Fruit fly (Drosophila melanogaster) ovary, adult (tissue): Measurements from ENCODE around the gene Ude.

Source experiments
- CG17801 ChIP-seq: fragments of 200-800 bp; optimal IDR thresholded peaks from 2 replicates; lab custom pipeline; 2019; ENCODE audit warnings: missing biosample characterization, mild to moderate bottlenecking, missing genetic modification characterization, moderate library complexity; ENCODE audit not compliant: partially characterized antibody

Ude gene

DNA sequence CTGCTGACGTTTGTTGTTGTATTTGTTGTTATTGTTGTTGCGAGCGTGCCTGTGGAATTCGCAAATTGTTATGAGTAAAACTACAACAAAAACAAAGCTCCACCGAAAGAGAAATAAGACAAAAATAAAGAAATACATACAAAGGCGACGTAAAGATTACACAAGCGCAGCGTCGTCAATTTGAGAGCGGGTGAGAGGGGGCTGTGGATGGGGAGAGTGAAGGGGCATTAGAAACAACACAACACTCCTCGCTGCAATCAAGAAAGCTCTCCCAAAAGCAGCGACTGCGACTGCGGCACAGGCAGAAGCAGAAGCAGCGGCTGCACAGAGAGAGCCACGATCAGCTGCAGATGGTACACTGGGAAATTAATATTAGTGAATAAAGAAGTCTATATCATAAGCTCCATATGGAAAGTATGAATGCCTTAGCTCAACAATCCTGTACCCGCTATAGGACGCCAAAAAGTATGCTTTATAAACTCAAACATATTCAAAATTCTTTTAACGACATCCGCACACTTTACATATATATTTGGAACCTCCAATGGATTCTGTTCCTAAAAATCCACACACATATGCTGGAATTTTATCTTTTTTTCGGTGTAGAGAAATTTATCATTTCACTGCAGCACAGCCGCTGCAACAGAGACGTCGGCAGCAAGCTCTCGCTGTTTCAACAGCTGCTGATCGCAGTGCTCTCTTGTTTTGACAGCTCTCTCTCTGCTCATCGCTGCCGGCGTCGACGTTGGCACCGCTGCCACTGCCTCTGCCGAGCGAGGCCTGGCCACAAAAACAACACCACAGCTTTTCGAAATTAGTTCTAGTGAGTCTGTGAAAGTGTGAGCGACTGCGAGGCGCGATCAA lies 30.7 kb downstream of the Ude start, which contains the start of gene CG13631:
CG13631 (plus strand) TSS at position 814 of the 864 bp plus-strand sequence.
- peak; percentile 90 for TF ChIP-seq CG17801 (GFP tag; lab: Kevin White, UChicago)

DNA sequence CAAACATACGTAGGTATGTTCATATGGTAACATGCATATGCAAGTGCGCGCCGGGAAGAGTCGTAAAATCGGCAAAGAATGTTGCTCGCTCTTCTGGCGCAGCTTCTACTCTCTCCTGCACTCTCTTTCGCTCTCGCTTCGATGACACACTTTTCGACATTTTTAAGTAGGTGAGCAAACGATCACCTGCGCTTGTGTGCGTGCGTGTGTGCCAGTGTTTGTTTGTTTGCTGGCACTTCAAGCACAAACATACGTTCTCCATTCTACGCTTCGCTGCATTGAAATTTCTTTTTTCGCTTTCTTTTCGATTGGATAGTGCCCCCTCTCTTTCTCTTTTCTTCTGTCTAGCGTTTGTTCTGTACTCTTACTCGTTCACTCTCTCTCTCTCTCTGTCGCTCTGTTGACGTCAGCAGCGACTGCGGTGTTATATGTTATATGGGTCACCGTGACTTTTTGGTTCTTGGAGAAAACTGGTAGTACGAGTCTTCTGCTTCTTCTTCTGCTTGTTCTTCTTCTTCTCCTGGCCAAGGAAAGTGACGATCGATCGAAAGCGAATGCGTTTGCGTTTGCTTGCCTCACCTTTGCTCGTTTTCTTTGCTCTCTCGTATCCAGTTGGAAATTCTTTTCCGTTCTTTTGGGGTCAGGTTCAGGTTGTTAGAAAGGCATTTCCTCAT lies 31.7 kb downstream of the Ude start:
- no peak for TF ChIP-seq CG17801 (GFP tag; lab: Kevin White, UChicago)

DNA sequence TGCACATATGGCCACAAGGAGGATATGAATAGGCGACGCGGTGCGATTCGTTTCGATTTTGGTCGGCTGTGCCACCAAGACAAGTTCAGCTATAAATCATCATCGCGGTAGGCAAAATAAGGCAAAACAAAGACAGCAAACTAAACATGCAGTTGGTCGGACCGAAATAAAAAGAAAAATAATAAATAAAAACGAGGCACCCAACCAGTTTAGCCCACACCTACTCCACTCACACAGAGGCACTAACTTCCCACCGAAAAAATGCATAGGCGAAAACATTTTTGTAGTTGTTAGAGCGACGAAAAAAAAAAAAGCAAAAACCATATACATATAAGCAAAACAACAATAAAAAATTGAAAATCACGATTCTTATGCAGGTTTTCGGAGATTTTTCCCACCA lies 32.8 kb downstream of the Ude start:
- no peak for TF ChIP-seq CG17801 (GFP tag; lab: Kevin White, UChicago)

DNA sequence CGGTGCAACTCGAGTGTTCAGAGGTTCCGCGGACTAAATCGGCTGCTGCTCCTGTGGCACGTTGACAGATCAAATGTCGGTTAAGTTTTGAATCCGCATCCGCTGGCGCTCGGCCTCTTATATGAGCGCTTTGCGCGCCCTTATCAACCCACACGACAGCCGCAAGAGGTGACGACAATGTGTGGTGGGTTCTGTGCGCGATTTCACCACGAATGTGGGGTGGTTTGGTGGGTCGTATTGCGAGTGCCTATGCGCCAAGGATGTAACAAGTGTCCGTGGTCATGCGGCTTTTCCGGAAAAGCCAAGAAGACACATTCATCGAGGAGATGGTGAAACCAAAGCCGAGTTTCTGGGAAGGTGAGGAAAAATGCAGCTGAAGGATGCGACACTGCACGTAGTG lies 34.5 kb downstream of the Ude start, which contains the start of gene AstA:
AstA (minus strand) TSS at position 101 of the 400 bp plus-strand sequence.
- TF ChIP-seq CG17801 (GFP tag; lab: Kevin White, UChicago), result no peak

DNA sequence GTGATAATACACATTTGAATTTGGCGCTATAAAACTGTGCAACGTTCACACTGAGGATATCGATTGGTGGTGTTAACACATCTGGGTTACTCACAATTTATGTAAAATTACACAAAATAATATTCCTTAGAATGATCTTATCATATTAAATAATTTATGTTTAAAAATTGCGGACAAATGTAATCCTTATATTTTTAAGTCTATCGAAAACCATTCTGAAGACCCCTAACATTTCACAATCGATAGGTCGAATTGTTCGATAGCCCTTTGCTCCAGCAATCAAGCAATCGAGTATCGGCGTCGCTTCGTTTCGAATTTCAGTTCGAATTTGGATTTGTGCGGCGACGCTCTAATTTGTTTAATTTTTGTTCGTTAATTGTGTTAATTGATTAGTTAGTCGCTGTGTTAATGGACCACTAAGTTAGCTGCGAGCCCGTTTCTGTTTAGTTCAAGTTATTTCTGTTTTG lies 45.9 kb downstream of the Ude start, which contains the start of gene asp:
asp (plus strand) TSS at position 289 of the 467 bp plus-strand sequence.
- TF ChIP-seq CG17801 (GFP tag; lab: Kevin White, UChicago), result no peak

DNA sequence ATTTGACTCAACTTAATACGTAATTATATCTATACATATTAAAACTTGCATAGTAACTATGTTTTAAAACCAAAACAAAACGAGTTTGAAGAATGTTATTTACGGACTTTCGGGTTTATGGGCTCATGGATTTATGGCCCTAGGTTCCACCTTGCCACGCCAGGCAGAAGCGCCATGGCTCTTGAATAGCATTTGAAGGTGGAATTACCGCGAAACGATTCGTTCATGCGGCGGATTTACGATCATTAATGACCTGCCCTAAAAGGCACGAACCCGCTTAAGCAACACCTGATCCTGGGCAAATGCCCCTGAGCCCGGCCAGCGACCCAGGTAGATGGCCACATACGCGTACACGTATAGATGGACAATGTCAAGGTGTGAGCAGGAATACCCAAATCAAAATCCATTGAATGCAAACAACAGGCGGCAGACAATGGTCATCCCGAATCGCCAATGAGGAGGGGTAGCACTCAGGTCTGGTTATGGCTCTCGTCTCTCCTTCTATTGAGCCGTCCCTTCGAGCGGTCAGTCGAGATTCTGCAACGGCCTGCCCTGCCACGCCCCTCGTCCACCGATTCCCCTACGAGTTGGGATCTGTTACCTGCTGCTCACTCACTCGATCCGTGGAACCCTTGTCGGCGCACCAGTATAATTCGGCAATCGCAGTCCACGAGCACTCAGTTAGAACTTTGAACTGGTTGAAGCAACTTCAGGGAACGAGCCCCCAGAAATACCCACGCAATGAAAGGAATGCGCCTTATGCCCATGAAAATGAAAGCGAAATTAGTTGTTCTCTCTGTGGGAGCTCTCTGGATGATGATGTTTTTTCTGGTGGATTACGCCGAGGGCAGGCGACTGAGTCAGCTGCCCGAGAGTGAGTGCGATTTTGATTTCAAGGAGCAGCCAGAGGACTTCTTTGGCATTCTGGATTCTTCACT lies 50.1 kb downstream of the Ude start, which contains the start of gene tld:
tld (plus strand) TSS at position 677 of the 938 bp plus-strand sequence.
- no peak for TF ChIP-seq CG17801 (GFP tag; lab: Kevin White, UChicago)
